Fruit fly (Drosophila melanogaster) whole organism, embryonic: ENCODE measurements around the gene Phae2.

ENCODE experiments used
- CG11695 ChIP-seq: fragments of 200-800 bp; sonication (Bioruptor generic); IDR thresholded peaks from 3 replicates; pipeline ENCODE4 v1.3.6; 2022; ENCODE audit warnings: missing biosample characterization, missing genetic modification characterization
- CG13123 ChIP-seq: fragments of 200-800 bp; sonication (Bioruptor generic); optimal IDR thresholded peaks from 2 replicates; lab custom pipeline; 2016; ENCODE audit warnings: missing biosample characterization, missing genetic modification characterization
- CG6654 ChIP-seq: fragments of 200-800 bp; sonication (Bioruptor generic); optimal IDR thresholded peaks from 2 replicates; lab custom pipeline; 2017; ENCODE audit warnings: missing biosample characterization, mild to moderate bottlenecking, missing genetic modification characterization
- CG6854 ChIP-seq: fragments of 200-800 bp; sonication (Bioruptor generic); optimal IDR thresholded peaks from 3 replicates; lab custom pipeline; 2017; ENCODE audit warnings: missing biosample characterization, mild to moderate bottlenecking, missing genetic modification characterization
- Trl ChIP-seq, 3 experiments: fragments of >200 bp in 2 of 3; fragments of 200-800 bp in 1 of 3; sonication (Bioruptor generic) in 1 of 3; optimal IDR thresholded peaks; 2 replicates in 1 of 3; 3 replicates in 2 of 3; lab custom pipeline; 2016 to 2017; ENCODE audit warnings: missing biosample characterization in 1 of 3, missing genetic modification characterization in 1 of 3
- fu2 ChIP-seq: fragments of 200-800 bp; sonication (Bioruptor generic); optimal IDR thresholded peaks from 2 replicates; lab custom pipeline; 2016; ENCODE audit warnings: missing biosample characterization, missing genetic modification characterization
- odd ChIP-seq: fragments of 200-800 bp; sonication (Bioruptor generic); optimal IDR thresholded peaks from 2 replicates; lab custom pipeline; 2017; ENCODE audit warnings: missing biosample characterization, mild to moderate bottlenecking, missing genetic modification characterization
- sim ChIP-seq: fragments of 200-800 bp; sonication (Bioruptor generic); IDR thresholded peaks from 2 replicates; pipeline ENCODE4 v1.3.6; 2022; ENCODE audit warnings: missing biosample characterization, missing genetic modification characterization
- sisA ChIP-seq: fragments of 200-800 bp; sonication (Bioruptor generic); IDR thresholded peaks from 2 replicates; pipeline ENCODE4 v1.3.6; 2022; ENCODE audit warnings: missing biosample characterization, missing genetic modification characterization

dm6 chr2L:12096396-12096813 lies 14.5 kb upstream of the Phae2 start, which contains the start of the genes CG6712 and Mt2:
- no peak for TF ChIP-seq sim (GFP tag; lab: Robert Waterston, UW)
- TF ChIP-seq CG6654, result no peak
- peak; percentile 30; the same call in 1 of the 3 replicates for TF ChIP-seq CG11695 (GFP tag; lab: Robert Waterston, UW)
- TF ChIP-seq odd (GFP tag; lab: Kevin White, UChicago), result no peak
- TF ChIP-seq sisA (GFP tag; lab: Robert Waterston, UW), result no peak
- no peak for TF ChIP-seq CG6854 (GFP tag; lab: Kevin White, UChicago)
- TF ChIP-seq CG13123 (GFP tag; lab: Kevin White, UChicago), result no peak
- no peak for TF ChIP-seq Trl (optimal IDR thresholded peaks at IDR 0.05; lab: Kevin White, UChicago)
- TF ChIP-seq Trl (GFP tag; optimal IDR thresholded peaks at IDR 0.05; lab: Kevin White, UChicago), result no peak
- peak; percentile 37 for TF ChIP-seq fu2 (GFP tag; lab: Kevin White, UChicago)
